Worm (Caenorhabditis elegans) whole organism, young adult: ENCODE data around the gene T05C1.1.

ENCODE experiments used
- B0336.3 ChIP-seq: fragments of 200-800 bp; sonication (Bioruptor generic); IDR thresholded peaks from 2 replicates; pipeline ENCODE4 v1.3.6; 2022; ENCODE audit warnings: missing genetic modification characterization, missing compliant biosample characterization
- C17E4.6 ChIP-seq: fragments of 200-800 bp; sonication (Bioruptor generic); IDR thresholded peaks from 2 replicates; pipeline ENCODE4 v1.3.6; 2022; ENCODE audit warnings: missing genetic modification reagents, missing genetic modification characterization, missing compliant biosample characterization
- D2030.7 ChIP-seq: fragments of 200-800 bp; sonication (Bioruptor generic); IDR thresholded peaks from 2 replicates; pipeline ENCODE4 v1.3.6; 2022; ENCODE audit warnings: missing genetic modification reagents, missing genetic modification characterization, missing compliant biosample characterization
- F33H1.4 ChIP-seq: fragments of 200-800 bp; sonication (Bioruptor generic); IDR thresholded peaks from 2 replicates; pipeline ENCODE4 v1.3.6; 2022; ENCODE audit warnings: missing genetic modification reagents, missing genetic modification characterization, missing compliant biosample characterization
- F37B4.10 ChIP-seq: fragments of 200-800 bp; sonication (Bioruptor generic); IDR thresholded peaks from 2 replicates; pipeline ENCODE4 v1.3.6; 2022; ENCODE audit warnings: missing genetic modification characterization, missing compliant biosample characterization
- F49E8.2 ChIP-seq: sonication (generic microtip); optimal IDR thresholded peaks from 3 replicates; lab custom pipeline; 2017; ENCODE audit warnings: missing genetic modification characterization, mild to moderate bottlenecking, missing compliant biosample characterization, antibody characterized with exemption, moderate library complexity; ENCODE audit not compliant: insufficient read depth
- Y95B8A.8 ChIP-seq: fragments of 200-800 bp; sonication (Bioruptor generic); IDR thresholded peaks from 2 replicates; pipeline ENCODE4 v1.3.6; 2022; ENCODE audit warnings: missing genetic modification reagents, missing genetic modification characterization, missing compliant biosample characterization
- aptf-3 ChIP-seq: fragments of 200-800 bp; sonication (Bioruptor generic); IDR thresholded peaks from 2 replicates; pipeline ENCODE4 v1.3.6; 2022; ENCODE audit warnings: missing genetic modification characterization, missing compliant biosample characterization
- athp-1 ChIP-seq: sonication (generic microtip); optimal IDR thresholded peaks from 2 replicates; lab custom pipeline; 2017; ENCODE audit warnings: mild to moderate bottlenecking, missing genetic modification characterization, missing compliant biosample characterization
- attf-5 ChIP-seq: fragments of 200-800 bp; sonication (Bioruptor generic); optimal IDR thresholded peaks from 2 replicates; lab custom pipeline; 2018; ENCODE audit warnings: mild to moderate bottlenecking, missing genetic modification characterization, missing compliant biosample characterization
- ccch-3 ChIP-seq: fragments of 200-800 bp; sonication (Bioruptor generic); optimal IDR thresholded peaks from 2 replicates; lab custom pipeline; 2018; ENCODE audit warnings: mild to moderate bottlenecking, missing genetic modification characterization, missing compliant biosample characterization
- ceh-91 ChIP-seq: fragments of 200-800 bp; sonication (Bioruptor generic); IDR thresholded peaks from 2 replicates; pipeline ENCODE4 v1.3.6; 2022; ENCODE audit warnings: missing genetic modification reagents, missing genetic modification characterization, missing compliant biosample characterization
- chd-7 ChIP-seq: sonication (generic microtip); optimal IDR thresholded peaks from 2 replicates; lab custom pipeline; 2016; ENCODE audit warnings: mild to moderate bottlenecking, missing genetic modification characterization, moderate library complexity, missing compliant biosample characterization
- dox-1 ChIP-seq: fragments of 200-800 bp; sonication (Bioruptor generic); IDR thresholded peaks from 2 replicates; pipeline ENCODE4 v1.3.6; 2022; ENCODE audit warnings: missing genetic modification reagents, missing genetic modification characterization, missing compliant biosample characterization
- dpff-1 ChIP-seq: sonication (generic microtip); optimal IDR thresholded peaks from 2 replicates; lab custom pipeline; 2017; ENCODE audit warnings: mild to moderate bottlenecking, missing genetic modification characterization, missing compliant biosample characterization
- dpl-1 ChIP-seq: fragments of 150-350 bp; optimal IDR thresholded peaks from 2 replicates; lab custom pipeline; 2014; ENCODE audit warnings: missing biosample characterization, missing genetic modification reagents, missing genetic modification characterization
- efl-1 ChIP-seq: fragments of 150-350 bp; optimal IDR thresholded peaks from 2 replicates; lab custom pipeline; 2014; ENCODE audit warnings: missing biosample characterization, missing genetic modification reagents, missing genetic modification characterization
- egrh-3 ChIP-seq: fragments of 200-800 bp; sonication (Bioruptor generic); IDR thresholded peaks from 2 replicates; pipeline ENCODE4 v1.3.6; 2022; ENCODE audit warnings: missing genetic modification reagents, missing genetic modification characterization, missing compliant biosample characterization
- gei-17 ChIP-seq: fragments of 200-800 bp; sonication (Bioruptor generic); optimal IDR thresholded peaks from 2 replicates; lab custom pipeline; 2018; ENCODE audit warnings: mild to moderate bottlenecking, missing genetic modification characterization, missing compliant biosample characterization
- hmg-1.2 ChIP-seq: fragments of 200-800 bp; sonication (Bioruptor generic); IDR thresholded peaks from 2 replicates; pipeline ENCODE4 v1.3.6; 2022; ENCODE audit warnings: missing genetic modification reagents, missing genetic modification characterization, missing compliant biosample characterization
- hsf-1 ChIP-seq: fragments of 200-800 bp; sonication (Bioruptor generic); IDR thresholded peaks from 2 replicates; pipeline ENCODE4 v1.3.6; 2022; ENCODE audit warnings: missing genetic modification reagents, missing genetic modification characterization, missing compliant biosample characterization
- lag-1 ChIP-seq: fragments of 200-800 bp; sonication (Bioruptor generic); IDR thresholded peaks from 2 replicates; pipeline ENCODE4 v1.3.6; 2022; ENCODE audit warnings: missing genetic modification reagents, missing genetic modification characterization, missing compliant biosample characterization
- lin-26 ChIP-seq: fragments of 200-800 bp; sonication (Bioruptor generic); IDR thresholded peaks from 2 replicates; pipeline ENCODE4 v1.3.6; 2022; ENCODE audit warnings: missing genetic modification reagents, missing genetic modification characterization, missing compliant biosample characterization
- lin-54 ChIP-seq: fragments of 200-800 bp; sonication (Bioruptor generic); optimal IDR thresholded peaks from 2 replicates; lab custom pipeline; 2018; ENCODE audit warnings: mild to moderate bottlenecking, missing genetic modification characterization, missing compliant biosample characterization
- lsl-1 ChIP-seq: fragments of 200-800 bp; sonication (Bioruptor generic); optimal IDR thresholded peaks from 2 replicates; lab custom pipeline; 2018; ENCODE audit warnings: mild to moderate bottlenecking, missing genetic modification characterization, moderate library complexity, missing compliant biosample characterization
- lsy-27 ChIP-seq: sonication (generic microtip); optimal IDR thresholded peaks from 2 replicates; lab custom pipeline; 2017; ENCODE audit warnings: missing genetic modification characterization, mild to moderate bottlenecking, missing compliant biosample characterization, antibody characterized with exemption, missing genotype, borderline replicate concordance; ENCODE audit not compliant: insufficient read depth
- madf-6 ChIP-seq: fragments of 200-800 bp; sonication (Bioruptor generic); IDR thresholded peaks from 2 replicates; pipeline ENCODE4 v1.3.6; 2022; ENCODE audit warnings: missing genetic modification reagents, missing genetic modification characterization, missing compliant biosample characterization
- madf-8 ChIP-seq: fragments of 200-800 bp; sonication (Bioruptor generic); conservative IDR thresholded peaks from 2 replicates; pipeline ENCODE4 v1.3.6; 2022; ENCODE audit warnings: missing genetic modification reagents, missing genetic modification characterization, missing compliant biosample characterization
- nfyb-1 ChIP-seq: fragments of 200-800 bp; sonication (Bioruptor generic); IDR thresholded peaks from 2 replicates; pipeline ENCODE4 v1.3.6; 2022; ENCODE audit warnings: missing genetic modification reagents, missing genetic modification characterization, missing compliant biosample characterization
- nhr-120 ChIP-seq: fragments of 200-800 bp; sonication (Bioruptor generic); IDR thresholded peaks from 2 replicates; pipeline ENCODE4 v1.3.6; 2022; ENCODE audit warnings: missing genetic modification characterization, missing compliant biosample characterization
- rcor-1 ChIP-seq: fragments of 200-800 bp; sonication (Bioruptor generic); IDR thresholded peaks from 2 replicates; pipeline ENCODE4 v1.3.6; 2022; ENCODE audit warnings: missing genetic modification reagents, missing genetic modification characterization, missing compliant biosample characterization
- sdz-38 ChIP-seq: sonication (generic microtip); optimal IDR thresholded peaks from 2 replicates; lab custom pipeline; 2016; ENCODE audit warnings: missing genotype, missing genetic modification characterization, missing compliant biosample characterization
- snpc-1.1 ChIP-seq: sonication (generic microtip); optimal IDR thresholded peaks from 2 replicates; lab custom pipeline; 2017; ENCODE audit warnings: missing genetic modification characterization, mild to moderate bottlenecking, missing compliant biosample characterization, antibody characterized with exemption, moderate library complexity, missing genotype, missing genetic modification reagents; ENCODE audit not compliant: insufficient read depth
- snpc-3.4 ChIP-seq: sonication (generic microtip); optimal IDR thresholded peaks from 2 replicates; lab custom pipeline; 2017; ENCODE audit warnings: missing genetic modification characterization, mild to moderate bottlenecking, missing compliant biosample characterization, antibody characterized with exemption, moderate library complexity, missing genotype, missing genetic modification reagents
- somi-1 ChIP-seq: fragments of 200-800 bp; sonication (Bioruptor generic); optimal IDR thresholded peaks from 2 replicates; lab custom pipeline; 2018; ENCODE audit warnings: mild to moderate bottlenecking, missing genetic modification characterization, missing compliant biosample characterization
- tbp1 ChIP-seq: fragments of 200-800 bp; sonication (Bioruptor generic); optimal IDR thresholded peaks from 2 replicates; lab custom pipeline; 2018; ENCODE audit warnings: mild to moderate bottlenecking, missing genetic modification characterization, missing compliant biosample characterization
- tbx-9 ChIP-seq: sonication (generic microtip); optimal IDR thresholded peaks from 2 replicates; lab custom pipeline; 2016; ENCODE audit warnings: borderline replicate concordance, missing genetic modification characterization, inconsistent platforms, missing compliant biosample characterization
- tlf-1 ChIP-seq: fragments of 200-800 bp; sonication (Bioruptor generic); optimal IDR thresholded peaks from 2 replicates; lab custom pipeline; 2018; ENCODE audit warnings: mild to moderate bottlenecking, missing genetic modification characterization, missing compliant biosample characterization
- unc-130 ChIP-seq: sonication (generic microtip); optimal IDR thresholded peaks from 2 replicates; lab custom pipeline; 2016; ENCODE audit warnings: missing genetic modification reagents, missing genetic modification characterization, missing compliant biosample characterization
- unc-62 ChIP-seq: fragments of 150-350 bp; optimal IDR thresholded peaks from 2 replicates; lab custom pipeline; 2014; ENCODE audit warnings: missing biosample characterization, missing genetic modification reagents, missing genetic modification characterization
- ztf-25 ChIP-seq: fragments of 200-800 bp; sonication (Bioruptor generic); IDR thresholded peaks from 2 replicates; pipeline ENCODE4 v1.3.6; 2022; ENCODE audit warnings: missing genetic modification reagents, missing genetic modification characterization, missing compliant biosample characterization
- ztf-6 ChIP-seq: fragments of 200-800 bp; sonication (Bioruptor generic); IDR thresholded peaks from 2 replicates; pipeline ENCODE4 v1.3.6; 2022; ENCODE audit warnings: missing genetic modification reagents, missing genetic modification characterization, missing compliant biosample characterization

T05C1.1 gene

DNA sequence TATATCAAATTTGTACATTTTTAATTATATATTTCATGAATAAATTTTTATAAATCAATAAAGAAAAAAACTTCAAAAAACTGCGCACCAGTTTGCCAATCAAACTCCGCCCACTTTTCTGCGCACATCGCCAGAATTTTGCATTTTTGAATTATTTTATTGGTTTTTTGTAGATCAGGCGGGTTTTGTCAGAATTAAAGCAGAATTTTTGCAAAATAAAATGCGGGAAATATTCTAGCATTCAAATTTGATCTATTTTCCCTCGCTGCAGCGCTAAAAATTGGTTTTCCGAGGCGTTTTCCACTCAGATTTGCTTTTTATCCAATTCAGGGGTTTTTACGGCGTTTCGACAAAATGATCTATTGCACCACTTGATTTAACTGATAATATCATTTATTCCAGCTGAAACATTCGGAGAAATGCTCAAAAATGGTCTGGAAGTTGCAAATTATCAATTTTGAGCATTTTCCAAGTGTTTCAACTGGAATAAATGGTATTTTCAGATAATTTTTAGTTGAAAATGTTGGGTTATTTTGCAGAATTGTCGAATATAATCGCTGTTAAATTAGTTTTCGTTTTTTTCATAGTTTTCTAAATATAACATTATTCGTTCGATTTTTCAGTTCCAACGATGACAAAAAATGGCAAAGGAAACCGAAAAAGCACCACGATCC, 7.3 kb upstream of the T05C1.1 start, which contains the start of gene W06B4.1 (continued):
- TF ChIP-seq D2030.7 (GFP tag; lab: Robert Waterston, UW) (peak; percentile 87), ztf-6 (GFP tag; lab: Robert Waterston, UW) (no peak), aptf-3 (no peak), F37B4.10 (GFP tag; lab: Robert Waterston, UW) (no peak), dox-1 (GFP tag; lab: Robert Waterston, UW) (peak; percentile 74), snpc-3.4 (tag; lab: Kevin White, UChicago) (peak; percentile 73), lsy-27 (no peak), F33H1.4 (peak; percentile 76), hmg-1.2 (peak; percentile 29; the same call in 1 of the 2 replicates), tbp1 (GFP tag; lab: Kevin White, UChicago) (peak; percentile 24), unc-62 (GFP tag; lab: Kevin White, UChicago) (no peak), somi-1 (GFP tag; lab: Kevin White, UChicago) (no peak), egrh-3 (GFP tag; lab: Robert Waterston, UW) (no peak), dpff-1 (tag; lab: Kevin White, UChicago) (no peak), lag-1 (GFP tag; lab: Robert Waterston, UW) (no peak), unc-130 (peak; percentile 54), nfyb-1 (GFP tag; lab: Robert Waterston, UW) (peak; percentile 13; the same call in 1 of the 2 replicates), hsf-1 (peak; percentile 70), athp-1 (tag; lab: Kevin White, UChicago) (peak; percentile 14), tbx-9 (tag; lab: Kevin White, UChicago) (no peak), ceh-91 (GFP tag; lab: Robert Waterston, UW) (peak; percentile 92), sdz-38 (tag; lab: Kevin White, UChicago) (no peak), lin-26 (GFP tag; lab: Robert Waterston, UW) (no peak), lin-54 (GFP tag; lab: Kevin White, UChicago) (peak; percentile 86), ccch-3 (GFP tag; lab: Kevin White, UChicago) (no peak), madf-8 (GFP tag; lab: Robert Waterston, UW) (peak; percentile 93), ztf-25 (no peak), madf-6 (GFP tag; lab: Robert Waterston, UW) (peak; percentile 95), gei-17 (GFP tag; lab: Kevin White, UChicago) (no peak), C17E4.6 (0 out of 2 replicates have a peak, but pooled peaks have one; percentile 35), tlf-1 (peak; percentile 85), attf-5 (GFP tag; lab: Kevin White, UChicago) (no peak), B0336.3 (peak; percentile 25; the same call in 1 of the 2 replicates), nhr-120 (GFP tag; lab: Robert Waterston, UW) (no peak), snpc-1.1 (tag; lab: Kevin White, UChicago) (no peak), lsl-1 (GFP tag; lab: Kevin White, UChicago) (peak; percentile 86), F49E8.2 (tag; lab: Kevin White, UChicago) (peak; percentile 64), chd-7 (tag; lab: Kevin White, UChicago) (no peak), Y95B8A.8 (0 out of 2 replicates have a peak, but pooled peaks have one; percentile 23), efl-1 (peak; percentile 94), dpl-1 (GFP tag; lab: Kevin White, UChicago) (peak; percentile 87), rcor-1 (GFP tag; lab: Robert Waterston, UW) (peak; percentile 46; the same call in 1 of the 2 replicates)
